Fruit fly (Drosophila melanogaster): ENCODE data around the gene CG31388.

Gene CG31388

DNA sequence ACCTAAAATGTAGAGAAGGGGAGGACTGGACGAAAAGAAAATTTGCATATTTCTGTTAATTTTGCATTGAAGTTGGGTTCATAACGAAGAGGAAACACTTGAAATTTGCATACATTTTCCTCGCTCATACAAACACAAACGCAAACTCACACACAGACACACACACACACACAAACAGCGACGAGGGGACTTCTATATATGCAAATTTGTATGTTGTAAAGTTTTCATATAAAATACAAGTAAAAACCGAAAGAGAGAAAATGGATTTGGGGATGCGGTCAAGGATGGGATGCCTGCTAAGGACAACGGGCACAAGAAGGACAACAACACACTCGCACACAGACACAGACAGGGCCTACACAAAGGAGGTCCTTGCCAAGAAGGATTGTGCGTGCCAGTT lies 19.9 kb downstream of the CG31388 start (continued):
- no peak for TF ChIP-seq esn (GFP tag; optimal IDR thresholded peaks at IDR 0.05)

DNA sequence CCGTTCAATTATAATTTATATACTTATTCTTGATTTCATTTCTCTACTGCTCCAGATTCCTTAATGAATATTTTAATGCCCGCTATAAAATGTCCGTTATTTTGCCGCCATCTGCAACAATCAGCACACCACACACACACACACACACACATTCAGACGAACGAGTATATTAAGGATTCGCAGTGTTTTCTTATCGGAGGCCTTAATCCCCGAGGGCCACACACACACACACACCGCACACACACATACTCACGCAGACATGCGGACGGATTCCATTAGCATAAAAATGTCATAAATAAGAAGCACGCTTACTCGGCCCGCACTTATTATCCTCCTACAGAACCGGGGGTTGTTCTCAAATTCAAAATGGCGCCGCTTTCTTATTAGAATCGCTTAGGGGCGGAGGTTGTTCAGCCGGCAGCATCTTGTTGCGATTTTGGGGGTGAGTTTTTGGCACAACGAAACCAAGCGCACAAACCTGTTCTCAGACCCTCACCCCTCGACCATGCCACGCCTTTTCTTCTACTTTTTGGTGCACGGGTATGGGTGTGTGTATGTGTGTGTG lies 23.4 kb downstream of the CG31388 start:
- no peak for TF ChIP-seq fkh (GFP tag; optimal IDR thresholded peaks at IDR 0.05)

DNA sequence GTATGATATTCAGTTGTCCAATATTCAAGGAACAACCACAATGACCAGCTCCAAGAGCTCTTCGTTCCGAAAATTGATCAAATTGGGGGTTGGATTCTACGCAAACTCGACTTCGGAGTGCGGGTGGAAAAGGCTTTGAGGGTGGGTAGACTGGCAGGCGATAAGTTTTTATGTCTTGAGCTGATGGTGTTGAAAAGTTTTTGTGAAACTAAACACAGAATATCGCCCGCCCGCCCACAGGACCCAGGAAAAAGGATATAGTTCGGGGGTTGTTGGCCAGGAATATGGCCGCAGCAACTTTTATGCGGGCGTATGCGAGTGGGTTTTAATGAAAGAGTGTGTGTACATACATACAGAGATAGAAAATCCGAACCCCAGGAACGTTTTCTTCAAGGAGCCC lies 26.0 kb downstream of the CG31388 start:
- TF ChIP-seq fd59A (GFP tag; optimal IDR thresholded peaks at IDR 0.05) (no peak), pdm3 (GFP tag; optimal IDR thresholded peaks at IDR 0.05) (no peak), acj6 (GFP tag; optimal IDR thresholded peaks at IDR 0.05) (no peak), CG11762 (GFP tag; optimal IDR thresholded peaks at IDR 0.05; ENCODE audit: insufficient read depth) (no peak), CG16779 (tag; optimal IDR thresholded peaks at IDR 0.05) (no peak)

DNA sequence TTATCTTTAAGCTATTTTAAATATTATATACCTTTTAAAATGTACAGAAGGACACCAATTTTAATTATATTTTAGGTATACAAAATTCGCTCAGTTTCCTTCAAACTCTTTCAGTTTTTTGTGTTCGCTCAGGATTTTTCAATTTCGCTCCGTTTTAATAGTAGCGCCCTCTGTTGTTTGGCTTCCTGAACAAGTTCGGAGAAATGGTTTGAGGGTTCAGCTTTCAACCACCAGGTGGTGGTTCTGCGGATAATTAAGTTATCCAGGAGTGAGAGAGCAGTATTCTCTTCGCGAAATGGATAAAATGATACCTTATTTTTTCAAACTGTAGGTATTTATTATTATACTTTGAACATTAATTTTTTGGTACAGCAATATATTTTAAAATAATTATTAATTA lies 31.4 kb downstream of the CG31388 start:
- TF ChIP-seq CG3032 (tag; optimal IDR thresholded peaks at IDR 0.05) = no peak
- TF ChIP-seq svp (GFP tag) = peak; percentile 50
- peak; percentile 47 for TF ChIP-seq lz (GFP tag; optimal IDR thresholded peaks at IDR 0.05)
- TF ChIP-seq ss (GFP tag; optimal IDR thresholded peaks at IDR 0.05) = peak; percentile 14 to 53
- peak; percentile 37 for TF ChIP-seq Hr39 (GFP tag; optimal IDR thresholded peaks at IDR 0.05)
- peak; percentile 53 for TF ChIP-seq CG32006 (GFP tag; optimal IDR thresholded peaks at IDR 0.05)
- peak; percentile 37 for TF ChIP-seq Sox102F (GFP tag; optimal IDR thresholded peaks at IDR 0.05)
- TF ChIP-seq Sox14 (GFP tag; optimal IDR thresholded peaks at IDR 0.05) = peak; percentile 21
- peak; percentile 38 for TF ChIP-seq CG6808 (GFP tag; optimal IDR thresholded peaks at IDR 0.05)
- no peak for TF ChIP-seq CG8119 (GFP tag; IDR thresholded peaks at IDR 0.05)
- no peak for TF ChIP-seq Eip93F (GFP tag; optimal IDR thresholded peaks at IDR 0.05)
- no peak for TF ChIP-seq Hr38 (GFP tag; optimal IDR thresholded peaks at IDR 0.05)
- peak; percentile 60 for TF ChIP-seq Hr4 (GFP tag; optimal IDR thresholded peaks at IDR 0.05)
- TF ChIP-seq Eip78C (GFP tag) = peak; percentile 87
- peak; percentile 11 for TF ChIP-seq fd85E (GFP tag; optimal IDR thresholded peaks at IDR 0.05)
- TF ChIP-seq Blimp-1 (GFP tag; optimal IDR thresholded peaks at IDR 0.05) = no peak
- TF ChIP-seq OdsH (GFP tag; optimal IDR thresholded peaks at IDR 0.05) = peak; percentile 75
- TF ChIP-seq eg (GFP tag; IDR thresholded peaks at IDR 0.05) = peak; percentile 39; the same call in 1 of the 3 replicates
- peak; percentile 45 for TF ChIP-seq net (GFP tag; optimal IDR thresholded peaks at IDR 0.05)
- TF ChIP-seq topi (GFP tag; optimal IDR thresholded peaks at IDR 0.05) = peak; percentile 53
- TF ChIP-seq vri (GFP tag; optimal IDR thresholded peaks at IDR 0.05) = peak; percentile 30
- TF ChIP-seq CG1621 (tag; optimal IDR thresholded peaks at IDR 0.05) = peak; percentile 25
- TF ChIP-seq cyc (GFP tag; optimal IDR thresholded peaks at IDR 0.05) = peak; percentile 46
- peak; percentile 64 for TF ChIP-seq CG10669 (GFP tag; optimal IDR thresholded peaks at IDR 0.05)
- TF ChIP-seq CG7368 (GFP tag; optimal IDR thresholded peaks at IDR 0.05) = peak; percentile 57
- peak; percentile 24 for TF ChIP-seq CG34406 (GFP tag; optimal IDR thresholded peaks at IDR 0.05)
- peak; percentile 62 for TF ChIP-seq acj6 (GFP tag; optimal IDR thresholded peaks at IDR 0.05)
- peak; percentile 9 for TF ChIP-seq Smox (GFP tag; optimal IDR thresholded peaks at IDR 0.05)
- no peak for TF ChIP-seq CG11294 (GFP tag; IDR thresholded peaks at IDR 0.05)
- TF ChIP-seq Sox15 (GFP tag; optimal IDR thresholded peaks at IDR 0.05) = no peak
- peak; percentile 71 for TF ChIP-seq pdm3 (GFP tag; optimal IDR thresholded peaks at IDR 0.05)
- no peak; the same call in 1 of the 2 replicates for TF ChIP-seq Gug (GFP tag; IDR thresholded peaks at IDR 0.05)
- TF ChIP-seq CG8319 (GFP tag; optimal IDR thresholded peaks at IDR 0.05) = peak; percentile 4
- TF ChIP-seq CG6854 (GFP tag; optimal IDR thresholded peaks at IDR 0.05) = no peak
- peak; percentile 13 for TF ChIP-seq CG8632 (GFP tag; optimal IDR thresholded peaks at IDR 0.05)
- peak; percentile 37 for TF ChIP-seq fd59A (GFP tag; optimal IDR thresholded peaks at IDR 0.05)
- peak; percentile 38 for TF ChIP-seq Ets96B (tag; optimal IDR thresholded peaks at IDR 0.05)
- TF ChIP-seq esn (GFP tag; optimal IDR thresholded peaks at IDR 0.05) = no peak
- no peak for TF ChIP-seq CG11902 (GFP tag; optimal IDR thresholded peaks at IDR 0.05)
- no peak for TF ChIP-seq CG16779 (tag; optimal IDR thresholded peaks at IDR 0.05)
- peak; percentile 45 for TF ChIP-seq CG11762 (GFP tag; optimal IDR thresholded peaks at IDR 0.05; ENCODE audit: insufficient read depth)
- TF ChIP-seq Ets21C (GFP tag; optimal IDR thresholded peaks at IDR 0.05) = no peak
- TF ChIP-seq CG10631 (GFP tag; optimal IDR thresholded peaks at IDR 0.05) = peak; percentile 16
- peak; percentile 47 for TF ChIP-seq Eip75B (GFP tag; optimal IDR thresholded peaks at IDR 0.05)

Data from whole organism, prepupa.